Fruit fly (Drosophila melanogaster) whole organism, embryonic: ENCODE results near the gene zf30C.

Experiments used
- Asciz ChIP-seq: fragments of 200-800 bp; sonication (Bioruptor generic); optimal IDR thresholded peaks from 2 replicates; lab custom pipeline; 2017; ENCODE audit warnings: missing biosample characterization, mild to moderate bottlenecking, missing genetic modification characterization, missing genetic modification reagents
- CG10209 ChIP-seq: fragments of 200-800 bp; sonication (Bioruptor generic); optimal IDR thresholded peaks from 3 replicates; lab custom pipeline; 2017; ENCODE audit warnings: missing biosample characterization, mild to moderate bottlenecking, missing genetic modification characterization, missing genetic modification reagents
- CG10267 ChIP-seq: fragments of 200-800 bp; sonication (Bioruptor generic); optimal IDR thresholded peaks from 2 replicates; lab custom pipeline; 2018; ENCODE audit warnings: missing biosample characterization, mild to moderate bottlenecking, missing genetic modification characterization, moderate library complexity
- CG10565 ChIP-seq: fragments of 200-800 bp; sonication (Bioruptor generic); optimal IDR thresholded peaks from 3 replicates; lab custom pipeline; 2016; ENCODE audit warnings: missing biosample characterization, mild to moderate bottlenecking, missing genetic modification characterization
- CG12155 ChIP-seq: fragments of 200-800 bp; sonication (Bioruptor generic); optimal IDR thresholded peaks from 3 replicates; lab custom pipeline; 2016; ENCODE audit warnings: missing biosample characterization, missing genetic modification characterization
- CG12769 ChIP-seq: fragments of 200-800 bp; sonication (Bioruptor generic); optimal IDR thresholded peaks from 2 replicates; lab custom pipeline; 2019; ENCODE audit warnings: missing biosample characterization, mild to moderate bottlenecking, missing genetic modification characterization, moderate library complexity
- CG13123 ChIP-seq: fragments of 200-800 bp; sonication (Bioruptor generic); optimal IDR thresholded peaks from 2 replicates; lab custom pipeline; 2016; ENCODE audit warnings: missing biosample characterization, missing genetic modification characterization
- CG13775 ChIP-seq: fragments of 200-800 bp; sonication (Bioruptor generic); optimal IDR thresholded peaks from 3 replicates; lab custom pipeline; 2017; ENCODE audit warnings: missing biosample characterization, mild to moderate bottlenecking, missing genetic modification characterization
- CG14667 ChIP-seq: fragments of 200-800 bp; sonication (Bioruptor generic); IDR thresholded peaks from 2 replicates; pipeline ENCODE4 v1.3.6; 2022; ENCODE audit warnings: missing biosample characterization, missing genetic modification characterization
- CG14710 ChIP-seq: fragments of 200-800 bp; sonication (Bioruptor generic); optimal IDR thresholded peaks from 3 replicates; lab custom pipeline; 2019; ENCODE audit warnings: missing biosample characterization, mild to moderate bottlenecking, missing genetic modification characterization, moderate library complexity
- CG14860 ChIP-seq: fragments of 200-800 bp; sonication (Bioruptor generic); IDR thresholded peaks from 3 replicates; pipeline ENCODE4 v1.3.6; 2022; ENCODE audit warnings: missing biosample characterization, missing genetic modification characterization; ENCODE audit not compliant: partially characterized antibody
- CG2875 ChIP-seq: fragments of 200-800 bp; sonication (Bioruptor generic); optimal IDR thresholded peaks from 2 replicates; lab custom pipeline; 2017; ENCODE audit warnings: missing biosample characterization, mild to moderate bottlenecking, missing genetic modification characterization, missing genetic modification reagents
- CG32772 ChIP-seq: fragments of 200-800 bp; sonication (Bioruptor generic); IDR thresholded peaks from 2 replicates; pipeline ENCODE4 v1.3.6; 2022; ENCODE audit warnings: missing biosample characterization, missing genetic modification characterization
- CG3281 ChIP-seq: fragments of 200-800 bp; sonication (Bioruptor generic); optimal IDR thresholded peaks from 3 replicates; lab custom pipeline; 2017; ENCODE audit warnings: missing biosample characterization, mild to moderate bottlenecking, missing genetic modification characterization
- CG4617 ChIP-seq: fragments of 200-800 bp; sonication (Bioruptor generic); optimal IDR thresholded peaks from 3 replicates; lab custom pipeline; 2016; ENCODE audit warnings: missing biosample characterization, missing genetic modification characterization, borderline replicate concordance
- CG4820 ChIP-seq: fragments of 200-800 bp; sonication (Bioruptor generic); optimal IDR thresholded peaks from 3 replicates; lab custom pipeline; 2016; ENCODE audit warnings: missing biosample characterization, missing genetic modification characterization
- CG6683 ChIP-seq: fragments of 200-800 bp; sonication (Bioruptor generic); optimal IDR thresholded peaks from 2 replicates; lab custom pipeline; 2017; ENCODE audit warnings: missing biosample characterization, mild to moderate bottlenecking, missing genetic modification characterization, missing genetic modification reagents
- CG7928 ChIP-seq: fragments of 200-800 bp; sonication (Bioruptor generic); optimal IDR thresholded peaks from 2 replicates; lab custom pipeline; 2017; ENCODE audit warnings: missing biosample characterization, mild to moderate bottlenecking, missing genetic modification characterization
- CG9727 ChIP-seq: fragments of 200-800 bp; sonication (Bioruptor generic); optimal IDR thresholded peaks from 3 replicates; lab custom pipeline; 2017; ENCODE audit warnings: missing biosample characterization, mild to moderate bottlenecking, missing genetic modification characterization
- Dad ChIP-seq: fragments of 200-800 bp; sonication (Bioruptor generic); optimal IDR thresholded peaks from 3 replicates; lab custom pipeline; 2016; ENCODE audit warnings: missing biosample characterization, missing genetic modification characterization
- Dfd ChIP-seq, 2 experiments: fragments of >200 bp; optimal IDR thresholded peaks; 2 replicates each; lab custom pipeline; 2017; ENCODE audit warnings: missing biosample characterization in 2 of 2, missing genetic modification characterization in 2 of 2
- Dp ChIP-seq: fragments of 200-800 bp; sonication (Bioruptor generic); optimal IDR thresholded peaks from 2 replicates; lab custom pipeline; 2018; ENCODE audit warnings: missing biosample characterization, mild to moderate bottlenecking, missing genetic modification characterization, moderate library complexity
- Elba2 ChIP-seq: fragments of 200-800 bp; sonication (Bioruptor generic); optimal IDR thresholded peaks from 3 replicates; lab custom pipeline; 2016; ENCODE audit warnings: missing biosample characterization, missing genetic modification characterization
- NfI ChIP-seq: fragments of 200-800 bp; sonication (Bioruptor generic); optimal IDR thresholded peaks from 3 replicates; lab custom pipeline; 2018; ENCODE audit warnings: missing biosample characterization, mild to moderate bottlenecking, missing genetic modification characterization, moderate library complexity
- Opbp ChIP-seq: fragments of 200-800 bp; sonication (Bioruptor generic); IDR thresholded peaks from 3 replicates; pipeline ENCODE4 v1.3.6; 2022; ENCODE audit warnings: missing biosample characterization, missing genetic modification characterization; ENCODE audit not compliant: partially characterized antibody
- Ptx1 ChIP-seq: fragments of 200-800 bp; sonication (Bioruptor generic); IDR thresholded peaks from 2 replicates; pipeline ENCODE4 v1.3.6; 2022; ENCODE audit warnings: missing biosample characterization, missing genetic modification characterization
- Rfx ChIP-seq: fragments of 200-800 bp; sonication (Bioruptor generic); IDR thresholded peaks from 2 replicates; pipeline ENCODE4 v1.3.6; 2022; ENCODE audit warnings: missing biosample characterization, missing genetic modification characterization
- Sin3A ChIP-seq: fragments of >200 bp; optimal IDR thresholded peaks from 2 replicates; lab custom pipeline; 2018
- Sry-δ ChIP-seq: fragments of 200-800 bp; sonication (Bioruptor generic); optimal IDR thresholded peaks from 2 replicates; lab custom pipeline; 2016; ENCODE audit warnings: missing biosample characterization, missing genetic modification characterization
- Ssrp ChIP-seq: fragments of 200-800 bp; sonication (Bioruptor generic); optimal IDR thresholded peaks from 2 replicates; lab custom pipeline; 2018; ENCODE audit warnings: missing biosample characterization, mild to moderate bottlenecking, missing genetic modification characterization, moderate library complexity
- Vsx1 ChIP-seq: fragments of 200-800 bp; sonication (Bioruptor generic); optimal IDR thresholded peaks from 2 replicates; lab custom pipeline; 2017; ENCODE audit warnings: missing biosample characterization, mild to moderate bottlenecking, missing genetic modification characterization, missing genetic modification reagents
- aop ChIP-seq: fragments of 200-800 bp; sonication (Bioruptor generic); IDR thresholded peaks from 2 replicates; pipeline ENCODE4 v1.3.6; 2022; ENCODE audit warnings: missing biosample characterization, missing genetic modification characterization
- cwo ChIP-seq: fragments of 200-800 bp; sonication (Bioruptor generic); optimal IDR thresholded peaks from 3 replicates; lab custom pipeline; 2017; ENCODE audit warnings: missing biosample characterization, missing genetic modification characterization, mild to moderate bottlenecking, moderate library complexity, missing genetic modification reagents
- ewg ChIP-seq: fragments of 200-800 bp; sonication (Bioruptor generic); optimal IDR thresholded peaks from 3 replicates; lab custom pipeline; 2017; ENCODE audit warnings: mild to moderate bottlenecking, missing biosample characterization, missing genetic modification reagents, missing genetic modification characterization
- lmd ChIP-seq: fragments of 200-800 bp; sonication (Bioruptor generic); IDR thresholded peaks from 2 replicates; pipeline ENCODE4 v1.3.6; 2022; ENCODE audit warnings: missing biosample characterization, missing genetic modification characterization
- lov ChIP-seq, 2 experiments: fragments of 200-800 bp in 1 of 2; fragments of >200 bp in 1 of 2; sonication (Bioruptor generic) in 1 of 2; IDR thresholded peaks in 1 of 2; optimal IDR thresholded peaks in 1 of 2; 2 replicates in 1 of 2; 3 replicates in 1 of 2; pipeline versions ENCODE4 v1.3.6 to Lab custom; 2017 to 2022; ENCODE audit warnings: missing biosample characterization in 1 of 2, missing genetic modification characterization in 1 of 2
- slou ChIP-seq: fragments of 200-800 bp; sonication (Bioruptor generic); optimal IDR thresholded peaks from 3 replicates; lab custom pipeline; 2016; ENCODE audit warnings: missing biosample characterization, missing genetic modification characterization
- so ChIP-seq: fragments of 200-800 bp; sonication (Bioruptor generic); IDR thresholded peaks from 3 replicates; pipeline ENCODE4 v1.3.6; 2022; ENCODE audit warnings: missing biosample characterization, missing genetic modification characterization
- tll ChIP-seq, 2 experiments: fragments of 200-800 bp in 1 of 2; fragments of >200 bp in 1 of 2; sonication (Bioruptor generic) in 1 of 2; optimal IDR thresholded peaks; 2 replicates each; lab custom pipeline; 2017 to 2019; ENCODE audit warnings: missing biosample characterization in 2 of 2, missing genetic modification characterization in 2 of 2, mild to moderate bottlenecking in 1 of 2, moderate library complexity in 1 of 2
- trh ChIP-seq: fragments of 200-800 bp; sonication (Bioruptor generic); optimal IDR thresholded peaks from 2 replicates; lab custom pipeline; 2016; ENCODE audit warnings: missing biosample characterization, missing genetic modification characterization
- ttk ChIP-seq: fragments of 200-800 bp; sonication (Bioruptor generic); IDR thresholded peaks from 2 replicates; pipeline ENCODE4 v2.1.2; 2022; ENCODE audit warnings: missing biosample characterization, missing genetic modification characterization

The zf30C gene

dm6 chr2L:9763212-9763869, 5.2 kb downstream of the zf30C start, which contains the start of the genes Taf11 and und (continued):
- TF ChIP-seq slou (GFP tag; lab: Kevin White, UChicago) (no peak), CG32772 (GFP tag; lab: Robert Waterston, UW) (no peak), CG3281 (GFP tag; lab: Kevin White, UChicago) (peak; percentile 60), CG2875 (GFP tag; lab: Kevin White, UChicago) (no peak), CG12155 (GFP tag; lab: Kevin White, UChicago) (peak; percentile 42), ewg (GFP tag; lab: Kevin White, UChicago) (peak; percentile 20), CG6683 (GFP tag; lab: Kevin White, UChicago) (peak; percentile 18), CG14860 (peak; percentile 48; the same call in 1 of the 3 replicates), CG4617 (GFP tag; lab: Kevin White, UChicago) (peak; percentile 46), CG7928 (GFP tag; lab: Kevin White, UChicago) (peak; percentile 91), lmd (GFP tag; lab: Robert Waterston, UW) (peak; percentile 20; the same call in 1 of the 2 replicates), trh (GFP tag; lab: Kevin White, UChicago) (no peak), Dp (peak; percentile 37), CG14667 (GFP tag; lab: Robert Waterston, UW) (no peak), CG12769 (tag; lab: Kevin White, UChicago) (no peak), tll (GFP tag; optimal IDR thresholded peaks at IDR 0.05; lab: Kevin White, UChicago) (peak in 1 of 2 experiments; percentile 71), Ptx1 (GFP tag; lab: Robert Waterston, UW) (peak; percentile 61), CG14710 (tag; lab: Kevin White, UChicago) (peak; percentile 72), Rfx (peak; percentile 57; the same call in 1 of the 2 replicates), so (GFP tag; lab: Robert Waterston, UW) (no peak), CG10565 (GFP tag; lab: Kevin White, UChicago) (no peak), Sin3A (peak; percentile 19), Dad (GFP tag; lab: Kevin White, UChicago) (no peak), aop (GFP tag; lab: Robert Waterston, UW) (no peak), CG10209 (peak; percentile 18), Ssrp (peak; percentile 26), CG10267 (peak; percentile 94), cwo (GFP tag; lab: Kevin White, UChicago) (no peak), Elba2 (peak; percentile 13), NfI (GFP tag; lab: Kevin White, UChicago) (peak; percentile 16), CG13775 (GFP tag; lab: Kevin White, UChicago) (peak; percentile 100), Dfd (GFP tag; optimal IDR thresholded peaks at IDR 0.05; lab: Kevin White, UChicago) (no peak), CG4820 (GFP tag; lab: Kevin White, UChicago) (peak; percentile 36), lov (optimal IDR thresholded peaks at IDR 0.05; lab: Kevin White, UChicago) (no peak), lov (GFP tag; IDR thresholded peaks at IDR 0.05; lab: Robert Waterston, UW) (no peak), Vsx1 (no peak), Opbp (GFP tag; lab: Robert Waterston, UW) (0 out of 3 replicates have a peak, but pooled peaks have one; percentile 47), CG9727 (GFP tag; lab: Kevin White, UChicago) (peak; percentile 51)

dm6 chr2L:9766758-9767157, 8.6 kb downstream of the zf30C start, which contains the start of gene CG4017:
Gene CG4017, plus strand, starts transcription at chr2L:9767058.
- no peak for TF ChIP-seq Asciz (GFP tag; lab: Kevin White, UChicago)
- no peak for TF ChIP-seq CG13123 (GFP tag; lab: Kevin White, UChicago)
- TF ChIP-seq ttk (GFP tag; lab: Robert Waterston, UW), result no peak
- no peak for TF ChIP-seq Sry-δ (GFP tag; lab: Kevin White, UChicago)
